Worm (Caenorhabditis elegans): Measurements from ENCODE around the gene lin-46.

The lin-46 gene

ce11 chrV:12922308-12922707 lies 46.3 kb upstream of the lin-46 start, which contains the start of gene dhrs-4:
Gene dhrs-4, plus strand, starts transcription at chrV:12922608.
- TF ChIP-seq hif-1 (tag; optimal IDR thresholded peaks at IDR 0.05), result no peak
- no peak for TF ChIP-seq egl-43 (GFP tag; IDR thresholded peaks at IDR 0.05)
- no peak for TF ChIP-seq daf-16 (GFP tag; optimal IDR thresholded peaks at IDR 0.05)
- peak; percentile 36 for TF ChIP-seq daf-16 (tag; optimal IDR thresholded peaks at IDR 0.05)
- TF ChIP-seq dmd-8 (GFP tag; IDR thresholded peaks at IDR 0.05), result no peak
- TF ChIP-seq nhr-6 (tag; optimal IDR thresholded peaks at IDR 0.05), result peak; percentile 6
- no peak for TF ChIP-seq jun-1 (tag; optimal IDR thresholded peaks at IDR 0.05)
- TF ChIP-seq zfp-2 (tag; optimal IDR thresholded peaks at IDR 0.05), result no peak
- TF ChIP-seq F44E2.7 (GFP tag; IDR thresholded peaks at IDR 0.05), result no peak
- peak; percentile 64 for TF ChIP-seq nhr-28 (tag; optimal IDR thresholded peaks at IDR 0.05)
- no peak for TF ChIP-seq php-3 (GFP tag; IDR thresholded peaks at IDR 0.05)
- TF ChIP-seq aha-1 (tag), result peak; percentile 61
- TF ChIP-seq madf-9 (GFP tag; conservative IDR thresholded peaks at IDR 0.05), result no peak
- no peak for TF ChIP-seq unc-39 (tag; optimal IDR thresholded peaks at IDR 0.05)
- no peak for TF ChIP-seq sdz-12 (GFP tag; optimal IDR thresholded peaks at IDR 0.05)
- no peak for TF ChIP-seq unc-130 (GFP tag; optimal IDR thresholded peaks at IDR 0.05)
- no peak for TF ChIP-seq saeg-2 (GFP tag; IDR thresholded peaks at IDR 0.05)
- no peak for TF ChIP-seq dmd-6 (GFP tag; IDR thresholded peaks at IDR 0.05)
- TF ChIP-seq nhr-76 (tag; optimal IDR thresholded peaks at IDR 0.05), result no peak
- TF ChIP-seq tra-1 (GFP tag; IDR thresholded peaks at IDR 0.05), result no peak
- no peak for TF ChIP-seq ztf-11 (tag; optimal IDR thresholded peaks at IDR 0.05)
- no peak for TF ChIP-seq attf-4 (tag; optimal IDR thresholded peaks at IDR 0.05)
- TF ChIP-seq daf-8 (GFP tag; IDR thresholded peaks at IDR 0.05), result no peak
- no peak for TF ChIP-seq lir-3 (tag; optimal IDR thresholded peaks at IDR 0.05)
- TF ChIP-seq ceh-82 (tag; optimal IDR thresholded peaks at IDR 0.05), result no peak
- TF ChIP-seq F26F4.8 (GFP tag; conservative IDR thresholded peaks at IDR 0.05), result no peak
- TF ChIP-seq nhr-11 (tag; optimal IDR thresholded peaks at IDR 0.05), result no peak
- no peak for TF ChIP-seq snpc-4 (tag; optimal IDR thresholded peaks at IDR 0.05)
- no peak for TF ChIP-seq ceh-44 (GFP tag; IDR thresholded peaks at IDR 0.05)
- no peak for TF ChIP-seq lin-15B (tag; optimal IDR thresholded peaks at IDR 0.05)
- TF ChIP-seq zip-2 (tag; optimal IDR thresholded peaks at IDR 0.05), result no peak
- TF ChIP-seq lin-38 (GFP tag; IDR thresholded peaks at IDR 0.05), result no peak

ce11 chrV:12924128-12924527 lies 44.5 kb upstream of the lin-46 start, which contains the start of gene pqn-67:
Gene pqn-67, plus strand, starts transcription at chrV:12924428.
- TF ChIP-seq zfp-3 (GFP tag; conservative IDR thresholded peaks at IDR 0.05) (0 out of 2 replicates have a peak, but pooled peaks have one; percentile 17), dmd-8 (GFP tag; IDR thresholded peaks at IDR 0.05) (0 out of 2 replicates have a peak, but pooled peaks have one; percentile 29), hif-1 (tag; optimal IDR thresholded peaks at IDR 0.05) (no peak)

ce11 chrV:12928929-12929532 lies 39.6 kb upstream of the lin-46 start, which contains the start of gene T16G1.2:
Gene T16G1.2, plus strand, starts transcription at chrV:12929482.
- no peak for TF ChIP-seq mes-2 (tag; optimal IDR thresholded peaks at IDR 0.05; ENCODE audit: poor library complexity, severe bottlenecking)
- TF ChIP-seq unc-62 (GFP tag; optimal IDR thresholded peaks at IDR 0.05 in 1 of 2), result peak in 1 of 2 experiments; percentile 11
- TF ChIP-seq unc-62 (tag; optimal IDR thresholded peaks at IDR 0.05), result no peak
- no peak for TF ChIP-seq mxl-2 (GFP tag; conservative IDR thresholded peaks at IDR 0.05)

DNA sequence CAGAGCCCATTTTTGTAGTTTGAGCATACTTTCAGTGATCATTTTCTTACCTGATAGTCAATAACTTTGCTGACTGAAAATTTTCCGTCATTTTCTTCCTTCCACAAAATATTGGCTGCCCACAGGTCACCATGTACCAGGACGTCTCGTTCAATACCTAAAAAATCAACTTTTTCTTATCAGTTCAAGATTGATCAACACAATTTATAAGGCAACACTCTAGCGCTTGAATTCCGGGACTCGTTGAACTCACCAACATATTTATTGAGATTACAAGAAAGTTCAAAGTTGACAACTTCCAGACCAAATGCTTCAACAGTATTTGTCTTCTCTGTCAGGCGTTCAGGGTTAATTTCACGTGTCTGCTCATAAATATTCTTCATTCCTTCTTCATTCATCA lies 35.0 kb upstream of the lin-46 start:
- TF ChIP-seq jun-1 (tag; optimal IDR thresholded peaks at IDR 0.05) (no peak), lin-39 (tag; optimal IDR thresholded peaks at IDR 0.05) (no peak), dve-1 (tag; optimal IDR thresholded peaks at IDR 0.05; ENCODE audit: insufficient read depth) (peak; percentile 44), gei-8 (GFP tag; optimal IDR thresholded peaks at IDR 0.05) (no peak), nhr-48 (tag; optimal IDR thresholded peaks at IDR 0.05) (no peak), dmd-6 (GFP tag; IDR thresholded peaks at IDR 0.05) (peak; percentile 70), dmd-8 (GFP tag; IDR thresholded peaks at IDR 0.05) (no peak), ZK337.2 (GFP tag; IDR thresholded peaks at IDR 0.05) (no peak), aha-1 (tag) (no peak), R02D3.7 (tag; optimal IDR thresholded peaks at IDR 0.05) (no peak), vab-7 (GFP tag; IDR thresholded peaks at IDR 0.05) (no peak), mxl-2 (GFP tag; conservative IDR thresholded peaks at IDR 0.05) (no peak), ceh-44 (GFP tag; IDR thresholded peaks at IDR 0.05) (no peak), zip-2 (tag; optimal IDR thresholded peaks at IDR 0.05) (no peak), nhr-41 (GFP tag; IDR thresholded peaks at IDR 0.05) (no peak), daf-16 (GFP tag; optimal IDR thresholded peaks at IDR 0.05) (no peak), daf-16 (tag; optimal IDR thresholded peaks at IDR 0.05) (peak; percentile 78), nhr-77 (tag; optimal IDR thresholded peaks at IDR 0.05) (no peak), nhr-28 (tag; optimal IDR thresholded peaks at IDR 0.05) (peak; percentile 48), F26F4.8 (GFP tag; conservative IDR thresholded peaks at IDR 0.05) (no peak), rbr-2 (tag; optimal IDR thresholded peaks at IDR 0.05) (no peak)
